Worm (Caenorhabditis elegans): ENCODE data around the gene mai-2.
A peak's percentile ranks its signal among the peaks of the same experiment; 100 is the strongest.

Gene mai-2

ce11 chrIV:3386504-3387290 is 987 bp downstream of the mai-2 start:
- TF ChIP-seq T20F7.1 (GFP tag; optimal IDR thresholded peaks at IDR 0.05) (no peak), zag-1 (tag; optimal IDR thresholded peaks at IDR 0.05) (no peak), jun-1 (tag; optimal IDR thresholded peaks at IDR 0.05) (no peak), lin-38 (GFP tag; IDR thresholded peaks at IDR 0.05) (peak; percentile 32; the same call in 1 of the 2 replicates), unc-130 (GFP tag; optimal IDR thresholded peaks at IDR 0.05) (no peak), nhr-25 (tag; optimal IDR thresholded peaks at IDR 0.05; ENCODE audit: borderline replicate concordance, insufficient read depth) (no peak), pha-4 (GFP tag; IDR thresholded peaks at IDR 0.05) (no peak), pha-4 (tag; optimal IDR thresholded peaks at IDR 0.05) (no peak), egl-27 (tag; optimal IDR thresholded peaks at IDR 0.05) (no peak), madf-5 (GFP tag; IDR thresholded peaks at IDR 0.05) (no peak), zfp-2 (tag; optimal IDR thresholded peaks at IDR 0.05) (no peak), nhr-11 (tag; optimal IDR thresholded peaks at IDR 0.05) (no peak), aha-1 (tag) (peak; percentile 93), php-3 (GFP tag; IDR thresholded peaks at IDR 0.05) (no peak), lsy-2 (tag; optimal IDR thresholded peaks at IDR 0.05) (no peak), nhr-102 (tag; optimal IDR thresholded peaks at IDR 0.05) (no peak), snpc-1.2 (GFP tag; IDR thresholded peaks at IDR 0.05) (no peak), mxl-2 (GFP tag; conservative IDR thresholded peaks at IDR 0.05) (no peak), mdt-29 (GFP tag; IDR thresholded peaks at IDR 0.05) (no peak), lim-7 (GFP tag; IDR thresholded peaks at IDR 0.05) (no peak), F49E8.2 (tag; optimal IDR thresholded peaks at IDR 0.05; ENCODE audit: borderline replicate concordance) (no peak), hlh-30 (tag; optimal IDR thresholded peaks at IDR 0.05; ENCODE audit: insufficient read depth) (no peak), nhr-48 (tag; optimal IDR thresholded peaks at IDR 0.05) (no peak), rbr-2 (tag; optimal IDR thresholded peaks at IDR 0.05) (no peak), dpl-1 (GFP tag; optimal IDR thresholded peaks at IDR 0.05) (no peak), lin-15B (tag; optimal IDR thresholded peaks at IDR 0.05) (no peak), sdz-12 (GFP tag; optimal IDR thresholded peaks at IDR 0.05) (no peak), tag-97 (GFP tag; IDR thresholded peaks at IDR 0.05) (no peak), nhr-42 (GFP tag; IDR thresholded peaks at IDR 0.05) (no peak), nhr-77 (tag; optimal IDR thresholded peaks at IDR 0.05) (no peak), saeg-2 (GFP tag; IDR thresholded peaks at IDR 0.05) (no peak), nhr-41 (GFP tag; IDR thresholded peaks at IDR 0.05) (no peak), ZK546.5 (tag; optimal IDR thresholded peaks at IDR 0.05) (no peak), ztf-11 (tag; optimal IDR thresholded peaks at IDR 0.05) (no peak), F37D6.2 (tag; optimal IDR thresholded peaks at IDR 0.05) (no peak), unc-62 (GFP tag; optimal IDR thresholded peaks at IDR 0.05 in 1 of 2) (peak in 1 of 2 experiments; percentile 92), unc-62 (tag; optimal IDR thresholded peaks at IDR 0.05) (no peak), zfp-3 (GFP tag; conservative IDR thresholded peaks at IDR 0.05) (0 out of 2 replicates have a peak, but pooled peaks have one; percentile 50), daf-16 (GFP tag; optimal IDR thresholded peaks at IDR 0.05) (no peak), daf-16 (tag; optimal IDR thresholded peaks at IDR 0.05) (peak; percentile 26), ceh-32 (tag; optimal IDR thresholded peaks at IDR 0.05; ENCODE audit: poor library complexity) (no peak), R02D3.7 (tag; optimal IDR thresholded peaks at IDR 0.05) (peak; percentile 22), F10B5.3 (tag; optimal IDR thresholded peaks at IDR 0.05) (no peak)
